Worm (Caenorhabditis elegans) whole organism, late embryonic: Measurements from ENCODE around the gene C29F9.2.

ENCODE experiments used
- F13H6.1 ChIP-seq: sonication (generic microtip); optimal IDR thresholded peaks from 2 replicates; lab custom pipeline; 2016; ENCODE audit warnings: missing genetic modification characterization, missing compliant biosample characterization
- K09A11.1 ChIP-seq: sonication (generic microtip); optimal IDR thresholded peaks from 2 replicates; lab custom pipeline; 2017; ENCODE audit warnings: antibody characterized with exemption, mild to moderate bottlenecking, missing genetic modification characterization, missing compliant biosample characterization; ENCODE audit not compliant: insufficient read depth
- ahr-1 ChIP-seq: sonication (generic microtip); optimal IDR thresholded peaks from 2 replicates; lab custom pipeline; 2016; ENCODE audit warnings: missing genetic modification characterization, missing compliant biosample characterization
- elt-2 ChIP-seq: sonication (generic microtip); optimal IDR thresholded peaks from 2 replicates; lab custom pipeline; 2016; ENCODE audit warnings: missing genetic modification reagents, missing genetic modification characterization, missing compliant biosample characterization
- ets-4 ChIP-seq: sonication (generic microtip); optimal IDR thresholded peaks from 2 replicates; lab custom pipeline; 2016; ENCODE audit warnings: missing genetic modification characterization, missing compliant biosample characterization
- fax-1 ChIP-seq: sonication (generic microtip); optimal IDR thresholded peaks from 2 replicates; lab custom pipeline; 2016; ENCODE audit warnings: missing genotype, missing genetic modification characterization, missing compliant biosample characterization
- fkh-10 ChIP-seq: fragments of 150-350 bp; optimal IDR thresholded peaks from 2 replicates; lab custom pipeline; 2014; ENCODE audit warnings: missing biosample characterization, missing genetic modification reagents, missing genetic modification characterization
- nfya-1 ChIP-seq: sonication (generic microtip); optimal IDR thresholded peaks from 2 replicates; lab custom pipeline; 2017; ENCODE audit warnings: missing genetic modification characterization, mild to moderate bottlenecking, missing compliant biosample characterization, antibody characterized with exemption, moderate library complexity
- pax-1 ChIP-seq: fragments of 150-350 bp; optimal IDR thresholded peaks from 2 replicates; lab custom pipeline; 2014; ENCODE audit warnings: missing biosample characterization, missing genetic modification characterization
- rnt-1 ChIP-seq: sonication (generic microtip); optimal IDR thresholded peaks from 2 replicates; lab custom pipeline; 2016; ENCODE audit warnings: missing genetic modification characterization, missing compliant biosample characterization
- tbx-7 ChIP-seq: sonication (generic microtip); optimal IDR thresholded peaks from 2 replicates; lab custom pipeline; 2016; ENCODE audit warnings: missing genotype, missing genetic modification characterization, missing compliant biosample characterization

- TF ChIP-seq fax-1 (no peak), ahr-1 (tag; lab: Kevin White, UChicago) (no peak), F13H6.1 (tag; lab: Kevin White, UChicago) (no peak), elt-2 (no peak), nfya-1 (no peak), rnt-1 (tag; lab: Kevin White, UChicago) (no peak), K09A11.1 (tag; lab: Kevin White, UChicago) (no peak), pax-1 (no peak), ets-4 (no peak), tbx-7 (no peak), fkh-10 (GFP tag; lab: Kevin White, UChicago) (no peak)
These were observed 47.4 kb downstream of the C29F9.2 start for ce11 chrIII:178126-178525.
